Fruit fly (Drosophila melanogaster) whole organism: ENCODE measurements around the gene CG9590.

Source experiments
- CG8478 ChIP-seq: fragments of >200 bp; optimal IDR thresholded peaks from 2 replicates; lab custom pipeline; 2018; ENCODE audit warnings: inconsistent platforms
- Dll ChIP-seq: fragments of >200 bp; optimal IDR thresholded peaks from 2 replicates; lab custom pipeline; 2017
- EcR ChIP-seq, 2 experiments: fragments of >200 bp; optimal IDR thresholded peaks; 2 replicates each; lab custom pipeline; 2017; ENCODE audit warnings: missing biosample characterization in 2 of 2, missing genetic modification characterization in 2 of 2, missing genetic modification reagents in 2 of 2
- pan ChIP-seq: fragments of >200 bp; optimal IDR thresholded peaks from 2 replicates; lab custom pipeline; 2017
- psq ChIP-seq: fragments of >200 bp; optimal IDR thresholded peaks from 2 replicates; lab custom pipeline; 2017
- usp ChIP-seq: fragments of >200 bp; optimal IDR thresholded peaks from 2 replicates; lab custom pipeline; 2017; ENCODE audit warnings: missing biosample characterization, missing genetic modification characterization, mixed read lengths

The CG9590 gene

dm6 chr3R:15832525-15832924 is 46.0 kb downstream of the CG9590 start, which contains the start of gene rec:
TSS of gene rec (minus strand) at chr3R:15832632.
- TF ChIP-seq Dll (lab: Kevin White, UChicago) (no peak), psq (lab: Kevin White, UChicago) (no peak), EcR (GFP tag; optimal IDR thresholded peaks at IDR 0.05; lab: Kevin White, UChicago) (no peak), CG8478 (lab: Kevin White, UChicago) (no peak), usp (no peak), pan (lab: Kevin White, UChicago) (no peak)

DNA sequence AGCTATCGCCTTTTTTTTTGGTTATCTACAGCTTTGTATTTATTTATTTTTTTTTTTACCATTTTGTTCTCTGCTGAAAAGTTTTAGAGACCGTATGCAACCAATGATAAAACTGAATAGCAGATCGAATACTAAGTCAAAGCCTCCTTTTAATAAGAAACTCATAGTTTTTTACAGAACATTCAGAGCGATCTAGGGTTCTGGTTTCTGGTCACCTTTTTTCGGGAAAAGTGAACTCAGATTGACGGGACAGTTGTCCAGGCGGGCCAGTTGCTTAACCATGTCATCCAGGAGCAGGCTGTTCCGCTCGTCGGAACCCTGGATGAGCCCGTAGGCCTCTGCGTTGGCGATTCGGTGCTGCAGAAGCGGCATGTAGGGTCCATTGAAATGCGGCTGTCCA is 46.8 kb downstream of the CG9590 start, which contains the start of gene CG43318:
CG43318 (minus strand) TSS at position 101 of the 400 bp plus-strand sequence.
- TF ChIP-seq Dll (lab: Kevin White, UChicago), result no peak
- TF ChIP-seq usp, result no peak
- no peak for TF ChIP-seq pan (lab: Kevin White, UChicago)
- TF ChIP-seq CG8478 (lab: Kevin White, UChicago), result no peak
- no peak for TF ChIP-seq EcR (GFP tag; optimal IDR thresholded peaks at IDR 0.05; lab: Kevin White, UChicago)

DNA sequence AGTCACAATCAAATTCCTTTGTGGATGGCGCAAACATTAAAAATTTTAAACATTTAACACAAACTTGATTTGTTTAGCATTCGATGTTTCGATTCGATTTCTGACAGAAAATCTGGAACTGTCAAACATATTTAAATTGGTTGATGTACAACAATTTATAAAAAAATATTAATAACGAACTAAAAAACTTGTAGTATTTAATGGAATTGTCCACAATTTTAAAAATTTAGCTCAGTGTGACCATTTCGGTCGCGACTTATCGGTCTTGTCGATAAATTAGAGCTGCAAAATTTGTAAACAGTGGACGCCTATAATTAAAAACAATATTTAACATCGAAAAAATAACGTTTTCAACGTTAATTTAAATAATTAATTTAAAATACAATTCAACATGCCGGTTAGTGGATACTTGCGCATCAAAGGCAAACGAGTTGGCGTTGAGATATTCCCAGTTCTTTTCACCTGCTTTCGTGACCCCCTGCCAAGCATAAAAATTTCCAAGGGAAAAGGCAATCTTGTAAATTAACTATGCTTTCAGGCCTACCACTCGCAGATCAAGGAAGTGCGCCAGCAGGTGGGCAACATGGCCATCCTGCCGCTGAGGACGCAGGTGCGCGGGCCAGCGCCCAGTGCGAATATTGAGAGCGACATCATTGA is 48.0 kb downstream of the CG9590 start, which contains the start of the genes CG43317 and Arpc3A:
CG43317 (minus strand) TSS at position 51 of the 657 bp plus-strand sequence.
Arpc3A (plus strand) TSS at position 274 of the 657 bp plus-strand sequence.
- TF ChIP-seq pan (lab: Kevin White, UChicago), result no peak

DNA sequence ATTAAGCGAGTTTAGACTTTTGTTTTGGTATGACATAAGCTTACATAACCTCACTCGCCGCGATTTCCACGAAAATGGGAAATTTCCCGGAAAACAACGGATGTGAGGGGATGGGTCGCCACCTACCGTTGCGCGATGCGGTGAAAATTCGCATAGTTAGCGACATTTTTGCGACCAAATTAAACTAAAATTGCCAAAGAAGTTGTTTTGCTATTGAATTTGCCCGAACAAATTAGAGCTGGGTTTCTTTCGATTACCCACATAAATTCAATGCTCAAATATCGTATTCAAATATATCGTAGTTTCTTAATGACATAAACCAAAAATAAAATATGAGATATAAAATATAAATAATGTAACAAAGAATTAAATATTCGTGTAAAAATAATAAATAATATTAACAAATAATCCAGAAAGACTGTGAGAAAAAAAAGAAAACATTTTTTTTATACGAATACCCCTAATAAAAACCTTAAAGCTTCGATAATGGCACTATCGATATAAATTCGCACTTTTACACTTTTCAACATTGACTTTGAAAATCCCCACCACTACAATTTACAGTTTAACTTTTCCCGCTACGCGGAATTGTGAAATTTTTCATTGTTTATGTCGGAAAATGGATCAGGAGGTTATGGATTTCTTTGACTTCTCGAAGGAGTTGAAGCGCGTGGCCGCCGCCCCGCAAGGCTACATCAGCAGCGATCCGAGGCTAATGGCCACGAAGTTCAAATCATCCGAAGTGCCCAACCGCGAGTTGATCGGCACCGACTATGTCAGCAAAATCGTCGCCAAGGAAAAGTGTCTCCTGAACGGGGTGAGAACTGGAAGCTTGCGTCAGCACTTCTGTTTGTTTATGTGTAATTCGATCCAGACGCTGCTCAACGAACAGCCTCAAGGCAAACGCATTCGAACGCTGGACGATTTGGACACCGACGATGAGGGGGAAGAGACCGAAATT is 50.6 kb downstream of the CG9590 start, which contains the start of the genes ND-23 and spn-E:
ND-23 (minus strand) TSS at position 254 of the 961 bp plus-strand sequence.
spn-E (plus strand) TSS at position 556 of the 961 bp plus-strand sequence.
- TF ChIP-seq pan (lab: Kevin White, UChicago) (no peak), usp (no peak), psq (lab: Kevin White, UChicago) (no peak), Dll (lab: Kevin White, UChicago) (no peak), EcR (GFP tag; optimal IDR thresholded peaks at IDR 0.05; lab: Kevin White, UChicago) (no peak), CG8478 (lab: Kevin White, UChicago) (no peak)
